Worm (Caenorhabditis elegans): Measurements from ENCODE around the gene cnc-3.

- TF ChIP-seq hlh-26 (GFP tag; conservative IDR thresholded peaks at IDR 0.05) = no peak
- TF ChIP-seq fkh-3 (tag; optimal IDR thresholded peaks at IDR 0.05) = no peak
- no peak for TF ChIP-seq snpc-1.3 (tag; optimal IDR thresholded peaks at IDR 0.05; ENCODE audit: insufficient read depth)
- TF ChIP-seq chd-7 (tag; optimal IDR thresholded peaks at IDR 0.05) = no peak
- no peak for TF ChIP-seq D2030.7 (GFP tag; IDR thresholded peaks at IDR 0.05)
- TF ChIP-seq nhr-90 (tag; optimal IDR thresholded peaks at IDR 0.05) = no peak
Observed at ce11 chrV:1414615-1415433, 33.0 kb upstream of the cnc-3 start.
